Worm (Caenorhabditis elegans): ENCODE results near the gene srb-16.

- TF ChIP-seq drap-1 (GFP tag; optimal IDR thresholded peaks at IDR 0.05) (no peak), ham-2 (GFP tag; optimal IDR thresholded peaks at IDR 0.05) (no peak), nhr-28 (tag; optimal IDR thresholded peaks at IDR 0.05) (no peak), unc-62 (GFP tag; optimal IDR thresholded peaks at IDR 0.05) (no peak), nhr-2 (tag; optimal IDR thresholded peaks at IDR 0.05) (no peak), sem-2 (GFP tag; optimal IDR thresholded peaks at IDR 0.05) (no peak)
These were observed 34.2 kb upstream of the srb-16 start for ce11 chrII:5184661-5185545.

Measured in whole organism, mixed stage, embryonic.